Worm (Caenorhabditis elegans): ENCODE results near the gene tbc-7.

- TF ChIP-seq dao-5 (tag; optimal IDR thresholded peaks at IDR 0.05): no peak
- TF ChIP-seq W03F9.2 (tag; optimal IDR thresholded peaks at IDR 0.05): no peak
- no peak for TF ChIP-seq him-1 (tag; optimal IDR thresholded peaks at IDR 0.05)
These were observed 16.5 kb upstream of the tbc-7 start for ce11 chrX:5117571-5117970.
